Worm (Caenorhabditis elegans) whole organism, L4 larva: ENCODE measurements around the gene rei-2.
"Not testable (repeated sequence)": the region's sequence is repeated elsewhere in the genome, so short reads cannot be mapped to it uniquely, and the experiment has no call there.

Experiments used
- F26F4.8 ChIP-seq: fragments of 200-800 bp; sonication (Bioruptor generic); conservative IDR thresholded peaks from 2 replicates; pipeline ENCODE4 v1.3.6; 2022; ENCODE audit warnings: missing genetic modification characterization, missing compliant biosample characterization
- F49E8.2 ChIP-seq: sonication (generic microtip); optimal IDR thresholded peaks from 2 replicates; lab custom pipeline; 2016; ENCODE audit warnings: missing compliant biosample characterization, mild to moderate bottlenecking, missing genetic modification characterization, borderline replicate concordance
- T26A8.4 ChIP-seq: fragments of 200-800 bp; sonication (Bioruptor generic); IDR thresholded peaks from 2 replicates; pipeline ENCODE4 v1.3.6; 2022; ENCODE audit warnings: missing genetic modification characterization, missing compliant biosample characterization
- aha-1 ChIP-seq: fragments of 150-350 bp; peaks from one replicate; lab custom pipeline; 2014; ENCODE audit warnings: missing biosample characterization, missing genetic modification characterization
- arid-1 ChIP-seq: fragments of 200-800 bp; sonication (Bioruptor generic); conservative IDR thresholded peaks from 2 replicates; pipeline ENCODE4 v1.3.6; 2022; ENCODE audit warnings: missing genetic modification reagents, missing genetic modification characterization, missing compliant biosample characterization
- ceh-20 ChIP-seq: fragments of 200-800 bp; sonication (Bioruptor generic); IDR thresholded peaks from 2 replicates; pipeline ENCODE4 v1.3.6; 2022; ENCODE audit warnings: missing genetic modification reagents, missing genetic modification characterization, missing compliant biosample characterization
- ceh-44 ChIP-seq: fragments of 200-800 bp; sonication (Bioruptor generic); IDR thresholded peaks from 2 replicates; pipeline ENCODE4 v1.3.6; 2022; ENCODE audit warnings: missing genetic modification reagents, missing genetic modification characterization, missing compliant biosample characterization
- ctbp-1 ChIP-seq: fragments of 200-800 bp; sonication (Bioruptor generic); IDR thresholded peaks from 2 replicates; pipeline ENCODE4 v1.3.6; 2022; ENCODE audit warnings: missing genetic modification reagents, missing genetic modification characterization, missing compliant biosample characterization
- daf-8 ChIP-seq: fragments of 200-800 bp; sonication (Bioruptor generic); IDR thresholded peaks from 2 replicates; pipeline ENCODE4 v1.3.6; 2022; ENCODE audit warnings: missing genetic modification characterization, missing compliant biosample characterization
- dmd-6 ChIP-seq: fragments of 200-800 bp; sonication (Bioruptor generic); IDR thresholded peaks from 2 replicates; pipeline ENCODE4 v1.3.6; 2022; ENCODE audit warnings: missing genetic modification reagents, missing genetic modification characterization, missing compliant biosample characterization
- dmd-8 ChIP-seq: fragments of 200-800 bp; sonication (Bioruptor generic); IDR thresholded peaks from 2 replicates; pipeline ENCODE4 v1.3.6; 2022; ENCODE audit warnings: missing genetic modification characterization, missing compliant biosample characterization
- dmd-9 ChIP-seq: fragments of 200-800 bp; sonication (Bioruptor generic); IDR thresholded peaks from 2 replicates; pipeline ENCODE4 v1.3.6; 2022; ENCODE audit warnings: missing genetic modification reagents, missing genetic modification characterization, missing compliant biosample characterization
- egl-27 ChIP-seq: sonication (generic microtip); optimal IDR thresholded peaks from 3 replicates; lab custom pipeline; 2017; ENCODE audit warnings: missing biosample characterization, missing genetic modification reagents, missing genetic modification characterization
- egl-43 ChIP-seq: fragments of 200-800 bp; sonication (Bioruptor generic); IDR thresholded peaks from 2 replicates; pipeline ENCODE4 v1.3.6; 2022; ENCODE audit warnings: missing genetic modification reagents, missing genetic modification characterization, missing compliant biosample characterization
- fos-1 ChIP-seq: fragments of 150-350 bp; optimal IDR thresholded peaks from 2 replicates; lab custom pipeline; 2014; ENCODE audit warnings: missing biosample characterization, missing genetic modification characterization
- gei-8 ChIP-seq: fragments of 200-800 bp; sonication (Bioruptor generic); optimal IDR thresholded peaks from 2 replicates; lab custom pipeline; 2018; ENCODE audit warnings: mild to moderate bottlenecking, missing genetic modification characterization, missing compliant biosample characterization
- hif-1 ChIP-seq, 2 experiments: sonication (generic microtip); optimal IDR thresholded peaks; 2 replicates each; lab custom pipeline; 2016 to 2017; ENCODE audit warnings: missing compliant biosample characterization in 2 of 2, missing genetic modification characterization in 2 of 2, missing genetic modification reagents in 2 of 2, missing genotype in 2 of 2, mild to moderate bottlenecking in 1 of 2
- hlh-30 ChIP-seq: sonication (generic microtip); optimal IDR thresholded peaks from 2 replicates; lab custom pipeline; 2017; ENCODE audit warnings: antibody characterized with exemption, mild to moderate bottlenecking, missing genetic modification characterization, missing compliant biosample characterization; ENCODE audit not compliant: insufficient read depth
- hmg-1.1 ChIP-seq: fragments of 200-800 bp; sonication (Bioruptor generic); IDR thresholded peaks from 2 replicates; pipeline ENCODE4 v1.3.6; 2022; ENCODE audit warnings: missing genetic modification reagents, missing genetic modification characterization, missing compliant biosample characterization
- jun-1 ChIP-seq: fragments of 150-350 bp; optimal IDR thresholded peaks from 2 replicates; lab custom pipeline; 2014; ENCODE audit warnings: missing biosample characterization, missing genetic modification reagents, missing genetic modification characterization
- lim-7 ChIP-seq: fragments of 200-800 bp; sonication (Bioruptor generic); IDR thresholded peaks from 2 replicates; pipeline ENCODE4 v1.3.6; 2022; ENCODE audit warnings: missing genetic modification characterization, missing compliant biosample characterization
- lin-1 ChIP-seq: fragments of 200-800 bp; sonication (Bioruptor generic); IDR thresholded peaks from 2 replicates; pipeline ENCODE4 v1.3.6; 2022; ENCODE audit warnings: missing genetic modification reagents, missing genetic modification characterization, missing compliant biosample characterization
- lin-29 ChIP-seq: fragments of 200-800 bp; sonication (Bioruptor generic); IDR thresholded peaks from 2 replicates; pipeline ENCODE4 v1.3.6; 2022; ENCODE audit warnings: missing genetic modification reagents, missing genetic modification characterization, missing compliant biosample characterization
- lin-38 ChIP-seq: fragments of 200-800 bp; sonication (Bioruptor generic); IDR thresholded peaks from 2 replicates; pipeline ENCODE4 v1.3.6; 2022; ENCODE audit warnings: missing genetic modification reagents, missing genetic modification characterization, missing compliant biosample characterization
- lir-3 ChIP-seq: sonication (generic microtip); optimal IDR thresholded peaks from 2 replicates; lab custom pipeline; 2016; ENCODE audit warnings: mild to moderate bottlenecking, missing genetic modification characterization, missing compliant biosample characterization
- lsy-2 ChIP-seq, 2 experiments: fragments of 150-350 bp in 1 of 2; sonication (generic microtip) in 1 of 2; optimal IDR thresholded peaks; 2 replicates each; lab custom pipeline; 2014 to 2017; ENCODE audit warnings: missing biosample characterization in 2 of 2, missing genetic modification characterization in 2 of 2
- mdl-1 ChIP-seq, 2 experiments: fragments of 150-350 bp in 1 of 2; sonication (generic microtip) in 1 of 2; optimal IDR thresholded peaks; 2 replicates each; lab custom pipeline; 2014 to 2017; ENCODE audit warnings: missing biosample characterization in 2 of 2, missing genetic modification characterization in 2 of 2
- mxl-3 ChIP-seq: fragments of 200-800 bp; sonication (Bioruptor generic); optimal IDR thresholded peaks from 2 replicates; lab custom pipeline; 2018; ENCODE audit warnings: mild to moderate bottlenecking, missing genetic modification characterization, missing compliant biosample characterization
- nhr-11 ChIP-seq: fragments of 150-350 bp; optimal IDR thresholded peaks from 2 replicates; lab custom pipeline; 2014; ENCODE audit warnings: missing biosample characterization, missing genetic modification characterization
- nhr-48 ChIP-seq: sonication (generic microtip); optimal IDR thresholded peaks from 2 replicates; lab custom pipeline; 2016; ENCODE audit warnings: mild to moderate bottlenecking, missing genetic modification characterization, missing compliant biosample characterization
- nhr-77 ChIP-seq: fragments of 150-350 bp; optimal IDR thresholded peaks from 2 replicates; lab custom pipeline; 2014; ENCODE audit warnings: missing biosample characterization, missing genetic modification characterization
- pha-4 ChIP-seq, 2 experiments: fragments of 150-350 bp in 1 of 2; fragments of 200-800 bp in 1 of 2; sonication (Bioruptor generic) in 1 of 2; IDR thresholded peaks in 1 of 2; optimal IDR thresholded peaks in 1 of 2; 2 replicates each; pipeline versions ENCODE4 v1.3.6 to Lab custom; 2014 to 2022; ENCODE audit warnings: missing genetic modification characterization in 2 of 2, missing genetic modification reagents in 2 of 2, missing biosample characterization in 1 of 2, missing compliant biosample characterization in 1 of 2
- rbr-2 ChIP-seq: sonication (generic microtip); optimal IDR thresholded peaks from 2 replicates; lab custom pipeline; 2016; ENCODE audit warnings: missing genotype, missing genetic modification characterization, missing compliant biosample characterization
- saeg-2 ChIP-seq: fragments of 200-800 bp; sonication (Bioruptor generic); IDR thresholded peaks from 2 replicates; pipeline ENCODE4 v1.3.6; 2022; ENCODE audit warnings: missing genetic modification reagents, missing genetic modification characterization, missing compliant biosample characterization
- set-16 ChIP-seq: fragments of 200-800 bp; sonication (Bioruptor generic); IDR thresholded peaks from 2 replicates; pipeline ENCODE4 v1.3.6; 2022; ENCODE audit warnings: missing genetic modification reagents, missing genetic modification characterization, missing compliant biosample characterization
- skn-1 ChIP-seq: fragments of 150-350 bp; optimal IDR thresholded peaks from 2 replicates; lab custom pipeline; 2014; ENCODE audit warnings: missing biosample characterization, missing genetic modification characterization
- tra-1 ChIP-seq: fragments of 200-800 bp; sonication (Bioruptor generic); IDR thresholded peaks from 2 replicates; pipeline ENCODE4 v1.3.6; 2022; ENCODE audit warnings: missing genetic modification reagents, missing genetic modification characterization, missing compliant biosample characterization
- unc-62 ChIP-seq, 3 experiments: fragments of 150-350 bp in 1 of 3; sonication (generic microtip); optimal IDR thresholded peaks in 2 of 3; peaks in 1 of 3; 1 replicate in 1 of 3; 2 replicates in 2 of 3; lab custom pipeline; 2014 to 2017; ENCODE audit warnings: missing biosample characterization in 3 of 3, missing genetic modification characterization in 3 of 3, missing genetic modification reagents in 3 of 3, missing genotype in 1 of 3
- vab-7 ChIP-seq: fragments of 200-800 bp; sonication (Bioruptor generic); IDR thresholded peaks from 2 replicates; pipeline ENCODE4 v1.3.6; 2022; ENCODE audit warnings: missing genetic modification reagents, missing genetic modification characterization, missing compliant biosample characterization
- zag-1 ChIP-seq: fragments of 150-350 bp; optimal IDR thresholded peaks from 2 replicates; lab custom pipeline; 2014; ENCODE audit warnings: missing biosample characterization, missing genetic modification characterization
- zfp-3 ChIP-seq: fragments of 200-800 bp; sonication (Bioruptor generic); conservative IDR thresholded peaks from 2 replicates; pipeline ENCODE4 v1.3.6; 2022; ENCODE audit warnings: missing genetic modification reagents, missing genetic modification characterization, missing compliant biosample characterization

rei-2 gene

DNA sequence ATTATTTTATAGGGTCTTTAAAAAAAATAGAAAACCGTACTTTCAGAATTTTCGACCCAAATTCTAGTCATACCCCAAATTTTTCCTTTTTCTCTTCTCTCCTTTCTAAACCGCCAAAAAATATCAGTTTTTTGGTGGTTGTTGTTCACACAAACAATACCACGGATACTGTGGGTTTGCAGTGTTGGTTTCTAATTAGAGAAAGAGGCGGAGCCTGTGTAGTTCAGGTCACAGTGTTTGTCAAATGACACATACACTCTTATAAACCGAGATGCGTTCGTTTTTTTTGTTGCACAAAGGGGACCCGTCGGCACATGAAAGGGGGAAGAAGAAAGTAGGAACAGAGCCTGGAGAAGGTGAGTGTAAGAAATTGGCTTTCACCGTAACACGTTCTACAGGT lies 15.8 kb downstream of the rei-2 start, which contains the start of gene lim-6:
TSS of gene lim-6 (plus strand) at position 301 of the 400 bp plus-strand sequence.
- TF ChIP-seq pha-4 (GFP tag; IDR thresholded peaks at IDR 0.05; lab: Robert Waterston, UW) (no peak), pha-4 (tag; optimal IDR thresholded peaks at IDR 0.05; lab: Kevin White, UChicago) (no peak), skn-1 (tag; lab: Kevin White, UChicago) (no peak), arid-1 (GFP tag; lab: Robert Waterston, UW) (no peak), zag-1 (tag; lab: Kevin White, UChicago) (no peak), lin-29 (GFP tag; lab: Robert Waterston, UW) (no peak), egl-27 (tag; lab: Kevin White, UChicago) (no peak), ceh-20 (GFP tag; lab: Robert Waterston, UW) (no peak), F26F4.8 (no peak), lin-1 (GFP tag; lab: Robert Waterston, UW) (no peak), fos-1 (tag; lab: Kevin White, UChicago) (no peak), nhr-77 (no peak), nhr-48 (tag; lab: Kevin White, UChicago) (no peak), saeg-2 (GFP tag; lab: Robert Waterston, UW) (no peak)
- TF ChIP-seq, all 104 proteins: peak for 0

DNA sequence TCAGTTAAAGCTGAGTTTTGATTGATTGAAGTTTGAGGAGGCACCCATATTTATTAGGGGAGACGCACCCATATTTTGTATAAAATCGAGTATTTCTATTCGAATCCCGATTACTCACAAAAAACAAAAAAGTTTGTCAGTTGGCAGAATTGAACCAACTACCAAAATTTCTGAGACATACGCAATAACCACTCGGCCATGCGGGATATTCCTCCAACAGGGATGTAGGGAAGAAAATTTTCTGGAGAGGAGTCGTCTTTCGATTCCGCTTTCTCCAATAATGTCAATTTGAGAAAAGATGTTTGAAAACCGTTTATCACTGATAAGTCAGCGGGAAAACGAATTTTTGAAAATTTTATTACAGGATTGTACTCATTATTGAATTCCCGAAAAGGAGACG lies 17.4 kb downstream of the rei-2 start:
- TF ChIP-seq pha-4 (GFP tag; IDR thresholded peaks at IDR 0.05; lab: Robert Waterston, UW) (peak; percentile 22; the same call in 1 of the 2 replicates), dmd-8 (GFP tag; lab: Robert Waterston, UW) (peak; percentile 60), lin-1 (GFP tag; lab: Robert Waterston, UW) (0 out of 2 replicates have a peak, but pooled peaks have one; percentile 32), ceh-44 (0 out of 2 replicates have a peak, but pooled peaks have one; percentile 37), F26F4.8 (0 out of 2 replicates have a peak, but pooled peaks have one; percentile 44), dmd-6 (GFP tag; lab: Robert Waterston, UW) (peak; percentile 21; the same call in 1 of the 2 replicates), vab-7 (GFP tag; lab: Robert Waterston, UW) (peak; percentile 11; the same call in 1 of the 2 replicates), T26A8.4 (peak; percentile 48; the same call in 1 of the 2 replicates), dmd-9 (GFP tag; lab: Robert Waterston, UW) (0 out of 2 replicates have a peak, but pooled peaks have one; percentile 8), lim-7 (peak; percentile 73; the same call in 1 of the 2 replicates), ctbp-1 (GFP tag; lab: Robert Waterston, UW) (0 out of 2 replicates have a peak, but pooled peaks have one; percentile 36), zfp-3 (GFP tag; lab: Robert Waterston, UW) (peak; percentile 41; the same call in 1 of the 2 replicates), egl-43 (GFP tag; lab: Robert Waterston, UW) (peak; percentile 77), lin-38 (peak; percentile 56; the same call in 1 of the 2 replicates), arid-1 (GFP tag; lab: Robert Waterston, UW) (peak; percentile 58; the same call in 1 of the 2 replicates)
- TF ChIP-seq pha-4 (tag; optimal IDR thresholded peaks at IDR 0.05; lab: Kevin White, UChicago) = not testable (repeated sequence)

ce11 chrX:1068986-1069385 lies 19.0 kb downstream of the rei-2 start, which contains the start of gene mksr-1:
mksr-1 (minus strand) TSS chrX:1069129.
- TF ChIP-seq lim-7 (no peak), aha-1 (tag; lab: Kevin White, UChicago) (peak; percentile 35)

DNA sequence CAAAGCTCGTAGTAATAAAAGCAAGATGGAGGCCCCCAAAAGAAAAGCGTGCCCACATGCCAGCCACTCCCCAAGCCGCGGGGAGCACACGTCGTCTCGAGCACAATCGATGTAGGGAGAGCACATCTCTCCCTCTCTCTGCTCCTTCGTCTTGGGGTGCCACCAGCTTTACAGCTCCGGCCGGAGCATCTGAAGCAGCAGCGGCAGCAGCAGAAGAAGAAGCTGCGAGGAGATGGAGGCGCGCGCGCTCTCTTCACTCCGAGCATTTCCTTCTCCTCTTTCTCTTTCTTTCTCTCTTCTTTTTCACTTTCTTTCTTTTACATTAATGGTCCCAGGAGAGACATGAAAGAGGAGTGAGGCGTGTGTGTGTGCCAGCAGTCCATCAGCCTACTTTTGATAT lies 23.9 kb downstream of the rei-2 start:
- TF ChIP-seq zfp-3 (GFP tag; lab: Robert Waterston, UW) (no peak), daf-8 (no peak), hmg-1.1 (peak; percentile 85), hlh-30 (tag; lab: Kevin White, UChicago) (peak; percentile 69), set-16 (GFP tag; lab: Robert Waterston, UW) (peak; percentile 99), egl-27 (tag; lab: Kevin White, UChicago) (no peak), hif-1 (tag; optimal IDR thresholded peaks at IDR 0.05; lab: Kevin White, UChicago) (peak in 1 of 2 experiments; percentile 38), dmd-9 (GFP tag; lab: Robert Waterston, UW) (0 out of 2 replicates have a peak, but pooled peaks have one; percentile 36), gei-8 (no peak), dmd-6 (GFP tag; lab: Robert Waterston, UW) (peak; percentile 36), tra-1 (GFP tag; lab: Robert Waterston, UW) (0 out of 2 replicates have a peak, but pooled peaks have one; percentile 7), ctbp-1 (GFP tag; lab: Robert Waterston, UW) (peak; percentile 79), lir-3 (tag; lab: Kevin White, UChicago) (no peak), F49E8.2 (no peak), nhr-11 (tag; lab: Kevin White, UChicago) (peak; percentile 23), unc-62 (GFP tag; optimal IDR thresholded peaks at IDR 0.05 in 1 of 2; lab: Kevin White, UChicago) (peak in 1 of 2 experiments; percentile 99), unc-62 (tag; optimal IDR thresholded peaks at IDR 0.05; lab: Kevin White, UChicago) (no peak), mxl-3 (GFP tag; lab: Kevin White, UChicago) (peak; percentile 66), ceh-20 (GFP tag; lab: Robert Waterston, UW) (no peak), nhr-48 (tag; lab: Kevin White, UChicago) (peak; percentile 9), F26F4.8 (no peak), mdl-1 (tag; optimal IDR thresholded peaks at IDR 0.05; lab: Kevin White, UChicago) (peak in 1 of 2 experiments; percentile 70), jun-1 (no peak), rbr-2 (peak; percentile 83), lsy-2 (tag; optimal IDR thresholded peaks at IDR 0.05; lab: Kevin White, UChicago) (peak; percentile 29 to 40)
